Fruit fly (Drosophila melanogaster) whole organism, larva: ENCODE results near the gene CG32295.

ENCODE experiments used
- noc ChIP-seq: fragments of 200-800 bp; sonication (Bioruptor generic); optimal IDR thresholded peaks from 3 replicates; lab custom pipeline; 2019; ENCODE audit warnings: missing biosample characterization, mild to moderate bottlenecking, missing genetic modification characterization, moderate library complexity

The CG32295 gene

dm6 chr3L:2545077-2545453, 18.3 kb upstream of the CG32295 start:
- TF ChIP-seq noc (tag; lab: Kevin White, UChicago), result no peak

- no peak for TF ChIP-seq noc (tag; lab: Kevin White, UChicago)
Observed at dm6 chr3L:2544435-2545076, 17.8 kb upstream of the CG32295 start.

dm6 chr3L:2541361-2541760, 14.6 kb upstream of the CG32295 start:
- TF ChIP-seq noc (tag; lab: Kevin White, UChicago), result no peak

- TF ChIP-seq noc (tag; lab: Kevin White, UChicago), result peak; percentile 90
Observed at dm6 chr3L:2536969-2537600, 10.3 kb upstream of the CG32295 start.

- TF ChIP-seq noc (tag; lab: Kevin White, UChicago), result no peak
Observed at dm6 chr3L:2533732-2534073, 6.9 kb upstream of the CG32295 start.

- TF ChIP-seq noc (tag; lab: Kevin White, UChicago), result no peak
Observed at dm6 chr3L:2533000-2533731, 6.4 kb upstream of the CG32295 start.

- TF ChIP-seq noc (tag; lab: Kevin White, UChicago), result no peak
Observed at dm6 chr3L:2532377-2532776, 5.6 kb upstream of the CG32295 start.

- TF ChIP-seq noc (tag; lab: Kevin White, UChicago), result peak; percentile 45
Observed at dm6 chr3L:2531386-2532176, 4.8 kb upstream of the CG32295 start.

- no peak for TF ChIP-seq noc (tag; lab: Kevin White, UChicago)
Observed at dm6 chr3L:2530635-2531034, 3.9 kb upstream of the CG32295 start.

- TF ChIP-seq noc (tag; lab: Kevin White, UChicago), result peak; percentile 18
Observed at dm6 chr3L:2530090-2530489, 3.3 kb upstream of the CG32295 start.

- no peak for TF ChIP-seq noc (tag; lab: Kevin White, UChicago)
Observed at dm6 chr3L:2515197-2515596, 11.6 kb downstream of the CG32295 start.

- TF ChIP-seq noc (tag; lab: Kevin White, UChicago), result no peak
Observed at dm6 chr3L:2504796-2505195, 22.0 kb downstream of the CG32295 start.

- TF ChIP-seq noc (tag; lab: Kevin White, UChicago), result no peak
Observed at dm6 chr3L:2504031-2504615, 22.6 kb downstream of the CG32295 start.

dm6 chr3L:2503465-2503864, 23.3 kb downstream of the CG32295 start, which contains the start of gene CG16758:
TSS of gene CG16758 (minus strand) at chr3L:2503606.
- no peak for TF ChIP-seq noc (tag; lab: Kevin White, UChicago)

- peak; percentile 84 for TF ChIP-seq noc (tag; lab: Kevin White, UChicago)
Observed at dm6 chr3L:2501764-2502163, 25.0 kb downstream of the CG32295 start.
